Worm (Caenorhabditis elegans) whole organism, early embryonic: ENCODE measurements around the gene B0462.5.

Source experiments
- B0310.2 ChIP-seq: sonication (generic microtip); optimal IDR thresholded peaks from 2 replicates; lab custom pipeline; 2016; ENCODE audit warnings: mild to moderate bottlenecking, missing genetic modification characterization, missing compliant biosample characterization
- ama-1 ChIP-seq: fragments of 150-350 bp; optimal IDR thresholded peaks from 2 replicates; lab custom pipeline; 2014
- ceh-13 ChIP-seq: fragments of 200-800 bp; sonication (Bioruptor generic); optimal IDR thresholded peaks from 2 replicates; lab custom pipeline; 2018; ENCODE audit warnings: mild to moderate bottlenecking, missing genetic modification characterization, missing compliant biosample characterization
- flt-1 ChIP-seq: fragments of 200-800 bp; sonication (Bioruptor generic); IDR thresholded peaks from 2 replicates; pipeline ENCODE4 v1.3.6; 2022; ENCODE audit warnings: missing genetic modification characterization, missing compliant biosample characterization
- tbx-37 ChIP-seq: fragments of 200-800 bp; sonication (Bioruptor generic); conservative IDR thresholded peaks from 2 replicates; pipeline ENCODE4 v1.3.6; 2022; ENCODE audit warnings: missing genetic modification reagents, missing genetic modification characterization, missing compliant biosample characterization

- TF ChIP-seq ama-1 (lab: Kevin White, UChicago) (no peak), ceh-13 (GFP tag; lab: Kevin White, UChicago) (no peak), B0310.2 (tag; lab: Kevin White, UChicago) (no peak), flt-1 (GFP tag; lab: Robert Waterston, UW) (no peak), tbx-37 (GFP tag; lab: Robert Waterston, UW) (no peak)
These were observed 40.5 kb downstream of the B0462.5 start, which contains the start of gene clec-247 for ce11 chrV:18282597-18282996.
